Worm (Caenorhabditis elegans): Measurements from ENCODE around the gene ceh-28.

- no peak for TF ChIP-seq W03F9.2 (tag; optimal IDR thresholded peaks at IDR 0.05)
- TF ChIP-seq dao-5 (tag; optimal IDR thresholded peaks at IDR 0.05), result no peak
- no peak for TF ChIP-seq him-1 (tag; optimal IDR thresholded peaks at IDR 0.05)
Measured at ce11 chrX:13061366-13061765, 13.1 kb upstream of the ceh-28 start.
